Fruit fly (Drosophila melanogaster) whole organism: ENCODE measurements around the gene brat.

Experiments used
- pan ChIP-seq: fragments of >200 bp; optimal IDR thresholded peaks from 2 replicates; lab custom pipeline; 2017
- psq ChIP-seq: fragments of >200 bp; optimal IDR thresholded peaks from 2 replicates; lab custom pipeline; 2017

dm6 chr2L:19167135-19167681, 33.6 kb downstream of the brat start:
- TF ChIP-seq psq (no peak), pan (lab: Kevin White, UChicago) (no peak)
